Fruit fly (Drosophila melanogaster) whole organism, embryonic: Measurements from ENCODE around the gene CG13671.

ENCODE experiments used
- Adf1 ChIP-seq: fragments of 200-800 bp; sonication (Bioruptor generic); IDR thresholded peaks from 2 replicates; pipeline ENCODE4 v1.3.6; 2022; ENCODE audit warnings: missing biosample characterization, missing genetic modification characterization
- Atf3 ChIP-seq: fragments of 200-800 bp; sonication (Bioruptor generic); optimal IDR thresholded peaks from 3 replicates; lab custom pipeline; 2016; ENCODE audit warnings: missing biosample characterization, missing genetic modification characterization
- C15 ChIP-seq: fragments of 200-800 bp; sonication (Bioruptor generic); IDR thresholded peaks from 3 replicates; pipeline ENCODE4 v1.3.6; 2022; ENCODE audit warnings: missing biosample characterization, missing genetic modification characterization
- CG10654 ChIP-seq: fragments of 200-800 bp; sonication (Bioruptor generic); optimal IDR thresholded peaks from 2 replicates; lab custom pipeline; 2016; ENCODE audit warnings: missing biosample characterization, missing genetic modification characterization
- CG12769 ChIP-seq: fragments of 200-800 bp; sonication (Bioruptor generic); optimal IDR thresholded peaks from 2 replicates; lab custom pipeline; 2019; ENCODE audit warnings: missing biosample characterization, mild to moderate bottlenecking, missing genetic modification characterization, moderate library complexity
- CG13775 ChIP-seq: fragments of 200-800 bp; sonication (Bioruptor generic); optimal IDR thresholded peaks from 3 replicates; lab custom pipeline; 2017; ENCODE audit warnings: missing biosample characterization, mild to moderate bottlenecking, missing genetic modification characterization
- CG15073 ChIP-seq: fragments of 200-800 bp; sonication (Bioruptor generic); optimal IDR thresholded peaks from 2 replicates; lab custom pipeline; 2016; ENCODE audit warnings: missing biosample characterization, missing genetic modification characterization
- CG15269 ChIP-seq: fragments of 200-800 bp; sonication (Bioruptor generic); optimal IDR thresholded peaks from 2 replicates; lab custom pipeline; 2018; ENCODE audit warnings: missing biosample characterization, mild to moderate bottlenecking, missing genetic modification characterization, moderate library complexity
- CG15601 ChIP-seq: fragments of 200-800 bp; sonication (Bioruptor generic); optimal IDR thresholded peaks from 3 replicates; lab custom pipeline; 2019; ENCODE audit warnings: missing biosample characterization, mild to moderate bottlenecking, missing genetic modification characterization, moderate library complexity
- CG1603 ChIP-seq: fragments of 200-800 bp; sonication (Bioruptor generic); optimal IDR thresholded peaks from 2 replicates; lab custom pipeline; 2019; ENCODE audit warnings: missing biosample characterization, mild to moderate bottlenecking, missing genetic modification characterization, moderate library complexity
- CG16815 ChIP-seq: fragments of 200-800 bp; sonication (Bioruptor generic); optimal IDR thresholded peaks from 3 replicates; lab custom pipeline; 2017; ENCODE audit warnings: missing biosample characterization, mild to moderate bottlenecking, missing genetic modification characterization
- CG17802 ChIP-seq: fragments of 200-800 bp; sonication (Bioruptor generic); optimal IDR thresholded peaks from 2 replicates; lab custom pipeline; 2018; ENCODE audit warnings: missing biosample characterization, mild to moderate bottlenecking, missing genetic modification characterization, moderate library complexity
- CG18764 ChIP-seq: fragments of 200-800 bp; sonication (Bioruptor generic); optimal IDR thresholded peaks from 3 replicates; lab custom pipeline; 2016; ENCODE audit warnings: missing biosample characterization, missing genetic modification characterization
- CG30431 ChIP-seq: fragments of 200-800 bp; sonication (Bioruptor generic); optimal IDR thresholded peaks from 2 replicates; lab custom pipeline; 2017; ENCODE audit warnings: missing biosample characterization, missing genetic modification characterization
- CG3995 ChIP-seq: fragments of 200-800 bp; sonication (Bioruptor generic); optimal IDR thresholded peaks from 3 replicates; lab custom pipeline; 2016; ENCODE audit warnings: missing biosample characterization, missing genetic modification characterization
- CG4854 ChIP-seq: fragments of 200-800 bp; sonication (Bioruptor generic); optimal IDR thresholded peaks from 2 replicates; lab custom pipeline; 2016; ENCODE audit warnings: missing biosample characterization, missing genetic modification characterization, inconsistent platforms
- CG7271 ChIP-seq: fragments of 200-800 bp; sonication (Bioruptor generic); optimal IDR thresholded peaks from 2 replicates; lab custom pipeline; 2018; ENCODE audit warnings: missing biosample characterization, mild to moderate bottlenecking, missing genetic modification characterization, moderate library complexity
- CG7928 ChIP-seq: fragments of 200-800 bp; sonication (Bioruptor generic); optimal IDR thresholded peaks from 2 replicates; lab custom pipeline; 2017; ENCODE audit warnings: missing biosample characterization, mild to moderate bottlenecking, missing genetic modification characterization
- CG7963 ChIP-seq: fragments of 200-800 bp; sonication (Bioruptor generic); IDR thresholded peaks from 3 replicates; pipeline ENCODE4 v1.3.6; 2022; ENCODE audit warnings: missing biosample characterization, missing genetic modification characterization; ENCODE audit not compliant: partially characterized antibody
- CG8359 ChIP-seq: fragments of 200-800 bp; sonication (Bioruptor generic); optimal IDR thresholded peaks from 2 replicates; lab custom pipeline; 2017; ENCODE audit warnings: missing biosample characterization, mild to moderate bottlenecking, missing genetic modification characterization, borderline replicate concordance
- CG9727 ChIP-seq: fragments of 200-800 bp; sonication (Bioruptor generic); optimal IDR thresholded peaks from 3 replicates; lab custom pipeline; 2017; ENCODE audit warnings: missing biosample characterization, mild to moderate bottlenecking, missing genetic modification characterization
- CHES-1-like ChIP-seq: fragments of 200-800 bp; sonication (Bioruptor generic); optimal IDR thresholded peaks from 2 replicates; lab custom pipeline; 2016; ENCODE audit warnings: missing biosample characterization, missing genetic modification characterization
- Deaf1 ChIP-seq: fragments of 200-800 bp; optimal IDR thresholded peaks from 3 replicates; lab custom pipeline; 2019; ENCODE audit warnings: missing biosample characterization, mild to moderate bottlenecking, missing genetic modification characterization, moderate library complexity
- Eip74EF ChIP-seq, 2 experiments: fragments of 200-800 bp in 1 of 2; fragments of >200 bp in 1 of 2; sonication (Bioruptor generic) in 1 of 2; optimal IDR thresholded peaks; 2 replicates each; lab custom pipeline; 2017 to 2019; ENCODE audit warnings: missing biosample characterization in 2 of 2, missing genetic modification characterization in 2 of 2, mild to moderate bottlenecking in 1 of 2, moderate library complexity in 1 of 2
- Fer2 ChIP-seq: fragments of 200-800 bp; sonication (Bioruptor generic); optimal IDR thresholded peaks from 2 replicates; lab custom pipeline; 2018; ENCODE audit warnings: missing biosample characterization, mild to moderate bottlenecking, missing genetic modification characterization, moderate library complexity
- Gsc ChIP-seq: fragments of 200-800 bp; sonication (Bioruptor generic); IDR thresholded peaks from 2 replicates; pipeline ENCODE4 v1.3.6; 2022; ENCODE audit warnings: missing biosample characterization, missing genetic modification characterization
- Gug ChIP-seq: fragments of 200-800 bp; sonication (Bioruptor generic); IDR thresholded peaks from 4 replicates; pipeline ENCODE4 v1.3.6; 2022; ENCODE audit warnings: missing biosample characterization, missing genetic modification characterization
- HLH3B ChIP-seq: fragments of 200-800 bp; sonication (Bioruptor generic); IDR thresholded peaks from 2 replicates; pipeline ENCODE4 v1.3.6; 2022; ENCODE audit warnings: missing biosample characterization, missing genetic modification characterization
- Myb ChIP-seq: fragments of 200-800 bp; sonication (Bioruptor generic); optimal IDR thresholded peaks from 2 replicates; lab custom pipeline; 2016; ENCODE audit warnings: missing biosample characterization, missing genetic modification characterization
- Nf-YC ChIP-seq: fragments of 200-800 bp; optimal IDR thresholded peaks from 3 replicates; lab custom pipeline; 2019; ENCODE audit warnings: missing biosample characterization, mild to moderate bottlenecking, missing genetic modification characterization, moderate library complexity
- Vsx1 ChIP-seq: fragments of 200-800 bp; sonication (Bioruptor generic); optimal IDR thresholded peaks from 2 replicates; lab custom pipeline; 2017; ENCODE audit warnings: missing biosample characterization, mild to moderate bottlenecking, missing genetic modification characterization, missing genetic modification reagents
- ab ChIP-seq: fragments of 200-800 bp; sonication (Bioruptor generic); optimal IDR thresholded peaks from 2 replicates; lab custom pipeline; 2016; ENCODE audit warnings: missing biosample characterization, missing genetic modification characterization
- al ChIP-seq: fragments of 200-800 bp; sonication (Bioruptor generic); IDR thresholded peaks from 2 replicates; pipeline ENCODE4 v1.3.6; 2022; ENCODE audit warnings: missing biosample characterization, missing genetic modification characterization
- aop ChIP-seq: fragments of 200-800 bp; sonication (Bioruptor generic); IDR thresholded peaks from 2 replicates; pipeline ENCODE4 v1.3.6; 2022; ENCODE audit warnings: missing biosample characterization, missing genetic modification characterization
- ara ChIP-seq: fragments of 200-800 bp; sonication (Bioruptor generic); IDR thresholded peaks from 2 replicates; pipeline ENCODE4 v1.3.6; 2022; ENCODE audit warnings: missing biosample characterization, missing genetic modification characterization
- ato ChIP-seq: fragments of 200-800 bp; sonication (Bioruptor generic); IDR thresholded peaks from 2 replicates; pipeline ENCODE4 v1.3.6; 2022; ENCODE audit warnings: missing biosample characterization, missing genetic modification characterization; ENCODE audit not compliant: partially characterized antibody
- bbx ChIP-seq: fragments of 200-800 bp; sonication (Bioruptor generic); IDR thresholded peaks from 2 replicates; pipeline ENCODE4 v1.3.6; 2022; ENCODE audit warnings: missing biosample characterization, missing genetic modification characterization; ENCODE audit not compliant: partially characterized antibody
- chn ChIP-seq: fragments of 200-800 bp; sonication (Bioruptor generic); optimal IDR thresholded peaks from 2 replicates; lab custom pipeline; 2016; ENCODE audit warnings: missing biosample characterization, missing genetic modification characterization
- esg ChIP-seq: fragments of 200-800 bp; sonication (Bioruptor generic); conservative IDR thresholded peaks from 2 replicates; pipeline ENCODE4 v1.3.6; 2022; ENCODE audit warnings: missing biosample characterization, missing genetic modification characterization
- eyg ChIP-seq: fragments of 200-800 bp; sonication (Bioruptor generic); optimal IDR thresholded peaks from 3 replicates; lab custom pipeline; 2016; ENCODE audit warnings: missing biosample characterization, missing genetic modification characterization
- fd3F ChIP-seq: fragments of 200-800 bp; sonication (Bioruptor generic); optimal IDR thresholded peaks from 2 replicates; lab custom pipeline; 2018; ENCODE audit warnings: missing biosample characterization, mild to moderate bottlenecking, missing genetic modification characterization, moderate library complexity
- fru ChIP-seq: fragments of >200 bp; optimal IDR thresholded peaks from 2 replicates; lab custom pipeline; 2017
- fu2 ChIP-seq: fragments of 200-800 bp; sonication (Bioruptor generic); optimal IDR thresholded peaks from 2 replicates; lab custom pipeline; 2016; ENCODE audit warnings: missing biosample characterization, missing genetic modification characterization
- gsb ChIP-seq: fragments of 200-800 bp; sonication (Bioruptor generic); IDR thresholded peaks from 2 replicates; pipeline ENCODE4 v1.3.6; 2022; ENCODE audit warnings: missing biosample characterization, missing genetic modification characterization
- lbe ChIP-seq: fragments of 200-800 bp; sonication (Bioruptor generic); optimal IDR thresholded peaks from 2 replicates; lab custom pipeline; 2016; ENCODE audit warnings: missing biosample characterization, mild to moderate bottlenecking, missing genetic modification characterization
- prd ChIP-seq, 3 experiments: fragments of >200 bp in 2 of 3; fragments of 200-800 bp in 1 of 3; sonication (Bioruptor generic) in 1 of 3; optimal IDR thresholded peaks in 2 of 3; IDR thresholded peaks in 1 of 3; 2 replicates in 2 of 3; 3 replicates in 1 of 3; pipeline versions ENCODE4 v1.3.6 to Lab custom; 2017 to 2022; ENCODE audit warnings: missing biosample characterization in 1 of 3, missing genetic modification characterization in 1 of 3
- stwl ChIP-seq: fragments of 200-800 bp; sonication (Bioruptor generic); optimal IDR thresholded peaks from 3 replicates; lab custom pipeline; 2018; ENCODE audit warnings: missing biosample characterization, mild to moderate bottlenecking, missing genetic modification characterization, moderate library complexity
- wdn ChIP-seq: fragments of 200-800 bp; sonication (Bioruptor generic); IDR thresholded peaks from 2 replicates; pipeline ENCODE4 v1.3.6; 2022; ENCODE audit warnings: missing biosample characterization, missing genetic modification characterization

Gene CG13671

dm6 chr3L:8299224-8300130 is at the start of gene CG13671, which contains the start of gene Arl5:
Gene CG13671 (plus strand): TSS chr3L:8300064.
Gene Arl5 (minus strand): TSS chr3L:8299839.
- TF ChIP-seq bbx (peak; percentile 53), al (GFP tag; lab: Robert Waterston, UW) (peak; percentile 68), prd (optimal IDR thresholded peaks at IDR 0.05; lab: Kevin White, UChicago) (no peak), prd (GFP tag; IDR thresholded peaks at IDR 0.05; lab: Robert Waterston, UW) (peak; percentile 91), CG15601 (tag; lab: Kevin White, UChicago) (peak; percentile 61), gsb (no peak), Deaf1 (no peak), CG7963 (GFP tag; lab: Robert Waterston, UW) (peak; percentile 67), CG8359 (no peak), eyg (GFP tag; lab: Kevin White, UChicago) (peak; percentile 7), CG1603 (tag; lab: Kevin White, UChicago) (peak; percentile 25), esg (GFP tag; lab: Robert Waterston, UW) (peak; percentile 67), CG10654 (GFP tag; lab: Kevin White, UChicago) (peak; percentile 80), CG17802 (tag; lab: Kevin White, UChicago) (peak; percentile 56), Vsx1 (GFP tag; lab: Kevin White, UChicago) (peak; percentile 99), HLH3B (GFP tag; lab: Robert Waterston, UW) (peak; percentile 79), CHES-1-like (GFP tag; lab: Kevin White, UChicago) (peak; percentile 23), Eip74EF (GFP tag; optimal IDR thresholded peaks at IDR 0.05; lab: Kevin White, UChicago) (peak in 1 of 2 experiments; percentile 0), Nf-YC (tag; lab: Kevin White, UChicago) (peak; percentile 37), Fer2 (tag; lab: Kevin White, UChicago) (no peak), wdn (GFP tag; lab: Robert Waterston, UW) (peak; percentile 49; the same call in 1 of the 2 replicates), lbe (GFP tag; lab: Kevin White, UChicago) (peak; percentile 89), C15 (GFP tag; lab: Robert Waterston, UW) (peak; percentile 64; the same call in 1 of the 3 replicates), CG16815 (GFP tag; lab: Kevin White, UChicago) (peak; percentile 56), ato (peak; percentile 64), fru (lab: Kevin White, UChicago) (no peak), Myb (peak; percentile 62), Adf1 (GFP tag; lab: Robert Waterston, UW) (peak; percentile 21), CG30431 (GFP tag; lab: Kevin White, UChicago) (peak; percentile 61), Gsc (GFP tag; lab: Robert Waterston, UW) (no peak), CG12769 (tag; lab: Kevin White, UChicago) (peak; percentile 20), stwl (tag; lab: Kevin White, UChicago) (peak; percentile 91), CG4854 (GFP tag; lab: Kevin White, UChicago) (peak; percentile 61), fd3F (GFP tag; lab: Kevin White, UChicago) (peak; percentile 15), CG15073 (GFP tag; lab: Kevin White, UChicago) (peak; percentile 23), CG18764 (GFP tag; lab: Kevin White, UChicago) (peak; percentile 81), chn (GFP tag; lab: Kevin White, UChicago) (peak; percentile 78), CG13775 (GFP tag; lab: Kevin White, UChicago) (peak; percentile 81), aop (GFP tag; lab: Robert Waterston, UW) (no peak), CG7928 (GFP tag; lab: Kevin White, UChicago) (peak; percentile 47), CG3995 (peak; percentile 40), fu2 (GFP tag; lab: Kevin White, UChicago) (peak; percentile 14), CG15269 (tag; lab: Kevin White, UChicago) (no peak), ara (peak; percentile 67; the same call in 1 of the 2 replicates), CG7271 (tag; lab: Kevin White, UChicago) (peak; percentile 84), Atf3 (GFP tag; lab: Kevin White, UChicago) (peak; percentile 45), ab (GFP tag; lab: Kevin White, UChicago) (peak; percentile 6), CG9727 (peak; percentile 83), Gug (peak; percentile 73; the same call in 3 of the 4 replicates)
